Worm (Caenorhabditis elegans) whole organism, young adult: ENCODE measurements around the gene cutl-26.

Source experiments
- B0019.2 ChIP-seq: fragments of 200-800 bp; sonication (Bioruptor generic); conservative IDR thresholded peaks from 2 replicates; pipeline ENCODE4 v1.3.6; 2022; ENCODE audit warnings: missing genetic modification reagents, missing genetic modification characterization, missing compliant biosample characterization
- C06A6.2 ChIP-seq: fragments of 200-800 bp; sonication (Bioruptor generic); conservative IDR thresholded peaks from 2 replicates; pipeline ENCODE4 v1.3.6; 2022; ENCODE audit warnings: missing genetic modification characterization, missing compliant biosample characterization
- C17E4.6 ChIP-seq: fragments of 200-800 bp; sonication (Bioruptor generic); IDR thresholded peaks from 2 replicates; pipeline ENCODE4 v1.3.6; 2022; ENCODE audit warnings: missing genetic modification reagents, missing genetic modification characterization, missing compliant biosample characterization
- F22D6.2 ChIP-seq: sonication (generic microtip); optimal IDR thresholded peaks from 2 replicates; lab custom pipeline; 2016; ENCODE audit warnings: mild to moderate bottlenecking, missing genetic modification characterization, missing compliant biosample characterization
- F49E8.2 ChIP-seq: sonication (generic microtip); optimal IDR thresholded peaks from 3 replicates; lab custom pipeline; 2017; ENCODE audit warnings: missing genetic modification characterization, mild to moderate bottlenecking, missing compliant biosample characterization, antibody characterized with exemption, moderate library complexity; ENCODE audit not compliant: insufficient read depth
- F57A8.1 ChIP-seq: fragments of 200-800 bp; sonication (Bioruptor generic); optimal IDR thresholded peaks from 2 replicates; lab custom pipeline; 2018; ENCODE audit warnings: mild to moderate bottlenecking, missing genetic modification characterization, moderate library complexity, missing compliant biosample characterization
- F57C9.4 ChIP-seq: sonication (generic microtip); optimal IDR thresholded peaks from 2 replicates; lab custom pipeline; 2017; ENCODE audit warnings: mild to moderate bottlenecking, missing genetic modification characterization, missing compliant biosample characterization
- K11D2.4 ChIP-seq: fragments of 200-800 bp; sonication (Bioruptor generic); IDR thresholded peaks from 2 replicates; pipeline ENCODE4 v1.3.6; 2022; ENCODE audit warnings: missing genetic modification reagents, missing genetic modification characterization, missing compliant biosample characterization
- Y95B8A.8 ChIP-seq: fragments of 200-800 bp; sonication (Bioruptor generic); IDR thresholded peaks from 2 replicates; pipeline ENCODE4 v1.3.6; 2022; ENCODE audit warnings: missing genetic modification reagents, missing genetic modification characterization, missing compliant biosample characterization
- ZK185.1 ChIP-seq: sonication (generic microtip); optimal IDR thresholded peaks from 2 replicates; lab custom pipeline; 2016; ENCODE audit warnings: mild to moderate bottlenecking, missing genetic modification characterization, missing compliant biosample characterization; ENCODE audit not compliant: poor library complexity, severe bottlenecking
- akir-1 ChIP-seq: fragments of 200-800 bp; sonication (Bioruptor generic); optimal IDR thresholded peaks from 2 replicates; lab custom pipeline; 2018; ENCODE audit warnings: mild to moderate bottlenecking, missing genetic modification characterization, moderate library complexity, missing compliant biosample characterization
- ccch-3 ChIP-seq: fragments of 200-800 bp; sonication (Bioruptor generic); optimal IDR thresholded peaks from 2 replicates; lab custom pipeline; 2018; ENCODE audit warnings: mild to moderate bottlenecking, missing genetic modification characterization, missing compliant biosample characterization
- ceh-100 ChIP-seq: fragments of 200-800 bp; sonication (Bioruptor generic); IDR thresholded peaks from 2 replicates; pipeline ENCODE4 v1.3.6; 2022; ENCODE audit warnings: missing genetic modification reagents, missing genetic modification characterization, missing compliant biosample characterization
- ceh-91 ChIP-seq: fragments of 200-800 bp; sonication (Bioruptor generic); IDR thresholded peaks from 2 replicates; pipeline ENCODE4 v1.3.6; 2022; ENCODE audit warnings: missing genetic modification reagents, missing genetic modification characterization, missing compliant biosample characterization
- die-1 ChIP-seq: sonication (generic microtip); optimal IDR thresholded peaks from 2 replicates; lab custom pipeline; 2016; ENCODE audit warnings: missing genotype, mild to moderate bottlenecking, missing genetic modification characterization, missing compliant biosample characterization
- dpff-1 ChIP-seq: sonication (generic microtip); optimal IDR thresholded peaks from 2 replicates; lab custom pipeline; 2017; ENCODE audit warnings: mild to moderate bottlenecking, missing genetic modification characterization, missing compliant biosample characterization
- egl-18 ChIP-seq: fragments of 200-800 bp; sonication (Bioruptor generic); IDR thresholded peaks from 2 replicates; pipeline ENCODE4 v1.3.6; 2022; ENCODE audit warnings: missing genetic modification reagents, missing genetic modification characterization, missing compliant biosample characterization
- egrh-3 ChIP-seq: fragments of 200-800 bp; sonication (Bioruptor generic); IDR thresholded peaks from 2 replicates; pipeline ENCODE4 v1.3.6; 2022; ENCODE audit warnings: missing genetic modification reagents, missing genetic modification characterization, missing compliant biosample characterization
- ekl-4 ChIP-seq: fragments of 200-800 bp; sonication (Bioruptor generic); IDR thresholded peaks from 2 replicates; pipeline ENCODE4 v1.3.6; 2022; ENCODE audit warnings: missing genetic modification reagents, missing genetic modification characterization, missing compliant biosample characterization
- fkh-3 ChIP-seq: sonication (generic microtip); optimal IDR thresholded peaks from 2 replicates; lab custom pipeline; 2016; ENCODE audit warnings: mild to moderate bottlenecking, missing genetic modification characterization, missing compliant biosample characterization
- gei-17 ChIP-seq: fragments of 200-800 bp; sonication (Bioruptor generic); optimal IDR thresholded peaks from 2 replicates; lab custom pipeline; 2018; ENCODE audit warnings: mild to moderate bottlenecking, missing genetic modification characterization, missing compliant biosample characterization
- him-1 ChIP-seq: sonication (generic microtip); optimal IDR thresholded peaks from 2 replicates; lab custom pipeline; 2016; ENCODE audit warnings: missing genotype, missing genetic modification reagents, missing genetic modification characterization, missing compliant biosample characterization
- hlh-26 ChIP-seq: fragments of 200-800 bp; sonication (Bioruptor generic); conservative IDR thresholded peaks from 2 replicates; pipeline ENCODE4 v1.3.6; 2022; ENCODE audit warnings: missing genetic modification reagents, missing genetic modification characterization, missing compliant biosample characterization
- hmg-20 ChIP-seq: fragments of 200-800 bp; sonication (Bioruptor generic); IDR thresholded peaks from 2 replicates; pipeline ENCODE4 v1.3.6; 2022; ENCODE audit warnings: missing genetic modification reagents, missing genetic modification characterization, missing compliant biosample characterization
- lin-35 ChIP-seq, 3 experiments: fragments of 150-350 bp in 2 of 3; sonication (generic microtip) in 1 of 3; optimal IDR thresholded peaks; 2 replicates each; lab custom pipeline; 2014 to 2018; ENCODE audit warnings: missing biosample characterization in 3 of 3, missing genetic modification characterization in 3 of 3, missing genetic modification reagents in 3 of 3
- lsl-1 ChIP-seq: fragments of 200-800 bp; sonication (Bioruptor generic); optimal IDR thresholded peaks from 2 replicates; lab custom pipeline; 2018; ENCODE audit warnings: mild to moderate bottlenecking, missing genetic modification characterization, moderate library complexity, missing compliant biosample characterization
- mes-4 ChIP-seq: sonication (generic microtip); optimal IDR thresholded peaks from 2 replicates; lab custom pipeline; 2016; ENCODE audit warnings: missing genotype, missing genetic modification characterization, missing compliant biosample characterization
- nfya-1 ChIP-seq: sonication (generic microtip); optimal IDR thresholded peaks from 2 replicates; lab custom pipeline; 2017; ENCODE audit warnings: antibody characterized with exemption, missing compliant biosample characterization, missing genetic modification characterization, borderline replicate concordance; ENCODE audit not compliant: insufficient read depth
- nfyb-1 ChIP-seq: fragments of 200-800 bp; sonication (Bioruptor generic); IDR thresholded peaks from 2 replicates; pipeline ENCODE4 v1.3.6; 2022; ENCODE audit warnings: missing genetic modification reagents, missing genetic modification characterization, missing compliant biosample characterization
- nhr-27 ChIP-seq: fragments of 200-800 bp; sonication (Bioruptor generic); optimal IDR thresholded peaks from 2 replicates; lab custom pipeline; 2018; ENCODE audit warnings: mild to moderate bottlenecking, missing genetic modification characterization, moderate library complexity, missing compliant biosample characterization
- nhr-80 ChIP-seq: sonication (generic microtip); optimal IDR thresholded peaks from 2 replicates; lab custom pipeline; 2016; ENCODE audit warnings: missing genetic modification characterization, missing compliant biosample characterization
- nhr-90 ChIP-seq: sonication (generic microtip); optimal IDR thresholded peaks from 2 replicates; lab custom pipeline; 2016; ENCODE audit warnings: missing genotype, mild to moderate bottlenecking, missing genetic modification characterization, missing compliant biosample characterization
- rcor-1 ChIP-seq: fragments of 200-800 bp; sonication (Bioruptor generic); IDR thresholded peaks from 2 replicates; pipeline ENCODE4 v1.3.6; 2022; ENCODE audit warnings: missing genetic modification reagents, missing genetic modification characterization, missing compliant biosample characterization
- repo-1 ChIP-seq: sonication (generic microtip); optimal IDR thresholded peaks from 2 replicates; lab custom pipeline; 2017; ENCODE audit warnings: mild to moderate bottlenecking, missing genetic modification characterization, missing compliant biosample characterization
- rpc-1 ChIP-seq, 2 experiments: fragments of 150-350 bp in 1 of 2; sonication (generic microtip) in 1 of 2; optimal IDR thresholded peaks; 2 replicates each; lab custom pipeline; 2014 to 2018; ENCODE audit warnings: missing biosample characterization in 1 of 2, missing genetic modification characterization in 1 of 2, missing genetic modification reagents in 1 of 2, missing genotype in 1 of 2
- snpc-1.1 ChIP-seq: sonication (generic microtip); optimal IDR thresholded peaks from 2 replicates; lab custom pipeline; 2017; ENCODE audit warnings: missing genetic modification characterization, mild to moderate bottlenecking, missing compliant biosample characterization, antibody characterized with exemption, moderate library complexity, missing genotype, missing genetic modification reagents; ENCODE audit not compliant: insufficient read depth
- snpc-1.3 ChIP-seq: sonication (generic microtip); optimal IDR thresholded peaks from 2 replicates; lab custom pipeline; 2017; ENCODE audit warnings: missing genetic modification characterization, mild to moderate bottlenecking, missing compliant biosample characterization, antibody characterized with exemption, moderate library complexity, missing genotype, missing genetic modification reagents; ENCODE audit not compliant: insufficient read depth
- snpc-3.4 ChIP-seq: sonication (generic microtip); optimal IDR thresholded peaks from 2 replicates; lab custom pipeline; 2017; ENCODE audit warnings: missing genetic modification characterization, mild to moderate bottlenecking, missing compliant biosample characterization, antibody characterized with exemption, moderate library complexity, missing genotype, missing genetic modification reagents
- sptf-2 ChIP-seq: fragments of 200-800 bp; sonication (Bioruptor generic); optimal IDR thresholded peaks from 2 replicates; lab custom pipeline; 2018; ENCODE audit warnings: mild to moderate bottlenecking, missing genetic modification characterization, missing compliant biosample characterization
- ztf-26 ChIP-seq: sonication (generic microtip); optimal IDR thresholded peaks from 2 replicates; lab custom pipeline; 2017; ENCODE audit warnings: missing genetic modification characterization, missing compliant biosample characterization

The cutl-26 gene

ce11 chrIV:698304-698703, 9.2 kb downstream of the cutl-26 start, which contains the start of gene Y55F3C.17:
TSS of gene Y55F3C.17 (minus strand) at chrIV:698404.
- TF ChIP-seq dpff-1 (tag; lab: Kevin White, UChicago) (no peak), snpc-3.4 (tag; lab: Kevin White, UChicago) (no peak), mes-4 (tag; lab: Kevin White, UChicago) (no peak), nhr-80 (tag; lab: Kevin White, UChicago) (no peak), snpc-1.3 (tag; lab: Kevin White, UChicago) (no peak)

ce11 chrIV:684748-685147, 22.8 kb downstream of the cutl-26 start:
- TF ChIP-seq egl-18 (no peak), rcor-1 (no peak), die-1 (no peak), C06A6.2 (GFP tag; lab: Robert Waterston, UW) (no peak), ZK185.1 (tag; lab: Kevin White, UChicago) (no peak), ceh-100 (GFP tag; lab: Robert Waterston, UW) (no peak), Y95B8A.8 (no peak), F22D6.2 (tag; lab: Kevin White, UChicago) (no peak), B0019.2 (GFP tag; lab: Robert Waterston, UW) (no peak), hlh-26 (GFP tag; lab: Robert Waterston, UW) (no peak)
- TF ChIP-seq, all 124 proteins: peak for 0

- no peak for TF ChIP-seq ZK185.1 (tag; lab: Kevin White, UChicago)
- TF ChIP-seq him-1 (tag; lab: Kevin White, UChicago) = no peak
- TF ChIP-seq hmg-20 (GFP tag; lab: Robert Waterston, UW) = no peak
- no peak for TF ChIP-seq lin-35 (GFP tag; optimal IDR thresholded peaks at IDR 0.05; lab: Kevin White, UChicago)
- no peak for TF ChIP-seq akir-1 (GFP tag; lab: Kevin White, UChicago)
- TF ChIP-seq F57A8.1 (GFP tag; lab: Kevin White, UChicago) = no peak
- no peak for TF ChIP-seq lsl-1 (GFP tag; lab: Kevin White, UChicago)
- no peak for TF ChIP-seq snpc-3.4 (tag; lab: Kevin White, UChicago)
- no peak for TF ChIP-seq ceh-91 (GFP tag; lab: Robert Waterston, UW)
- TF ChIP-seq nfya-1 (tag; lab: Kevin White, UChicago) = no peak
- TF ChIP-seq nfyb-1 (GFP tag; lab: Robert Waterston, UW) = no peak
- no peak for TF ChIP-seq K11D2.4 (GFP tag; lab: Robert Waterston, UW)
- TF ChIP-seq rpc-1 (optimal IDR thresholded peaks at IDR 0.05; lab: Kevin White, UChicago) = no peak
- TF ChIP-seq rpc-1 (tag; optimal IDR thresholded peaks at IDR 0.05; lab: Kevin White, UChicago) = no peak
- no peak for TF ChIP-seq rcor-1
- TF ChIP-seq, all 124 proteins: peak for 0
Measured at ce11 chrIV:684197-684596, 23.3 kb downstream of the cutl-26 start, which contains the start of gene cutl-28. TSS of gene cutl-28 (plus strand) at chrIV:684497.

ce11 chrIV:682726-683340, 24.7 kb downstream of the cutl-26 start:
- TF ChIP-seq Y95B8A.8 (0 out of 2 replicates have a peak, but pooled peaks have one; percentile 63), gei-17 (peak; percentile 15), C17E4.6 (no peak), repo-1 (peak; percentile 63), nhr-80 (tag; lab: Kevin White, UChicago) (peak; percentile 35), ztf-26 (tag; lab: Kevin White, UChicago) (peak; percentile 70), egrh-3 (GFP tag; lab: Robert Waterston, UW) (peak; percentile 60), nfyb-1 (GFP tag; lab: Robert Waterston, UW) (peak; percentile 79), ekl-4 (GFP tag; lab: Robert Waterston, UW) (peak; percentile 80), F57C9.4 (tag; lab: Kevin White, UChicago) (no peak), fkh-3 (peak; percentile 28), snpc-1.1 (tag; lab: Kevin White, UChicago) (peak; percentile 17), nhr-27 (tag; lab: Kevin White, UChicago) (peak; percentile 24), nhr-90 (tag; lab: Kevin White, UChicago) (peak; percentile 86), ccch-3 (GFP tag; lab: Kevin White, UChicago) (no peak), F49E8.2 (tag; lab: Kevin White, UChicago) (peak; percentile 36), hmg-20 (GFP tag; lab: Robert Waterston, UW) (peak; percentile 65), sptf-2 (GFP tag; lab: Kevin White, UChicago) (no peak), nfya-1 (tag; lab: Kevin White, UChicago) (no peak)
